Fruit fly (Drosophila melanogaster): Measurements from ENCODE around the gene CecC.

- no peak for TF ChIP-seq OdsH (GFP tag; optimal IDR thresholded peaks at IDR 0.05)
- no peak for TF ChIP-seq br (GFP tag; optimal IDR thresholded peaks at IDR 0.05)
- TF ChIP-seq CG9705 (GFP tag; optimal IDR thresholded peaks at IDR 0.05), result no peak
- no peak for TF ChIP-seq Dfd (GFP tag; optimal IDR thresholded peaks at IDR 0.05)
- TF ChIP-seq pan (optimal IDR thresholded peaks at IDR 0.05), result no peak
- no peak for TF ChIP-seq Vsx2 (GFP tag; optimal IDR thresholded peaks at IDR 0.05; ENCODE audit: partially characterized antibody)
- TF ChIP-seq psq (GFP tag; optimal IDR thresholded peaks at IDR 0.05), result no peak
- peak in 1 of 2 experiments; percentile 9 for TF ChIP-seq foxo (GFP tag; optimal IDR thresholded peaks at IDR 0.05)
- no peak for TF ChIP-seq fru (GFP tag; optimal IDR thresholded peaks at IDR 0.05)
- TF ChIP-seq Myc (optimal IDR thresholded peaks at IDR 0.05), result no peak
- no peak for TF ChIP-seq Dif (GFP tag; optimal IDR thresholded peaks at IDR 0.05; ENCODE audit: partially characterized antibody)
- no peak for TF ChIP-seq GATAd (GFP tag; optimal IDR thresholded peaks at IDR 0.05)
These were observed 8.3 kb downstream of the CecC start for dm6 chr3R:30224577-30224976.
